Worm (Caenorhabditis elegans) whole organism, young adult: ENCODE measurements around the gene pap-3.

Experiments used
- B0035.1 ChIP-seq: sonication (generic microtip); optimal IDR thresholded peaks from 2 replicates; lab custom pipeline; 2016; ENCODE audit warnings: missing genetic modification characterization, mild to moderate bottlenecking, missing compliant biosample characterization, missing genotype, missing genetic modification reagents
- C06A6.2 ChIP-seq: fragments of 200-800 bp; sonication (Bioruptor generic); conservative IDR thresholded peaks from 2 replicates; pipeline ENCODE4 v1.3.6; 2022; ENCODE audit warnings: missing genetic modification characterization, missing compliant biosample characterization
- F22D6.2 ChIP-seq: sonication (generic microtip); optimal IDR thresholded peaks from 2 replicates; lab custom pipeline; 2016; ENCODE audit warnings: mild to moderate bottlenecking, missing genetic modification characterization, missing compliant biosample characterization
- K11D2.4 ChIP-seq: fragments of 200-800 bp; sonication (Bioruptor generic); IDR thresholded peaks from 2 replicates; pipeline ENCODE4 v1.3.6; 2022; ENCODE audit warnings: missing genetic modification reagents, missing genetic modification characterization, missing compliant biosample characterization
- Y67H2A.10 ChIP-seq: fragments of 200-800 bp; sonication (Bioruptor generic); conservative IDR thresholded peaks from 2 replicates; pipeline ENCODE4 v1.3.6; 2022; ENCODE audit warnings: missing genetic modification reagents, missing genetic modification characterization, missing compliant biosample characterization
- ama-1 ChIP-seq, 3 experiments: fragments of 150-350 bp in 1 of 3; sonication (generic microtip) in 2 of 3; optimal IDR thresholded peaks; 2 replicates each; lab custom pipeline; 2014 to 2018; ENCODE audit warnings: missing biosample characterization in 2 of 3, missing genetic modification characterization in 2 of 3, missing genetic modification reagents in 2 of 3
- aptf-2 ChIP-seq: fragments of 200-800 bp; sonication (Bioruptor generic); conservative IDR thresholded peaks from 2 replicates; pipeline ENCODE4 v1.3.6; 2022; ENCODE audit warnings: missing genetic modification reagents, missing genetic modification characterization, missing compliant biosample characterization
- atf-7 ChIP-seq: sonication (generic microtip); optimal IDR thresholded peaks from 2 replicates; lab custom pipeline; 2017; ENCODE audit warnings: mild to moderate bottlenecking, missing genetic modification characterization, missing compliant biosample characterization
- ccch-3 ChIP-seq: fragments of 200-800 bp; sonication (Bioruptor generic); optimal IDR thresholded peaks from 2 replicates; lab custom pipeline; 2018; ENCODE audit warnings: mild to moderate bottlenecking, missing genetic modification characterization, missing compliant biosample characterization
- cebp-1 ChIP-seq, 2 experiments: fragments of 200-800 bp in 1 of 2; sonication (Bioruptor generic) in 1 of 2; sonication (generic microtip) in 1 of 2; IDR thresholded peaks in 1 of 2; optimal IDR thresholded peaks in 1 of 2; 2 replicates each; pipeline versions ENCODE4 v1.3.6 to Lab custom; 2017 to 2022; ENCODE audit warnings: missing compliant biosample characterization in 2 of 2, missing genetic modification characterization in 2 of 2, mild to moderate bottlenecking in 1 of 2, missing genetic modification reagents in 1 of 2, moderate library complexity in 1 of 2
- ceh-27 ChIP-seq: fragments of 200-800 bp; sonication (Bioruptor generic); optimal IDR thresholded peaks from 2 replicates; lab custom pipeline; 2018; ENCODE audit warnings: mild to moderate bottlenecking, missing genetic modification characterization, moderate library complexity, missing compliant biosample characterization
- ceh-40 ChIP-seq: fragments of 200-800 bp; sonication (Bioruptor generic); IDR thresholded peaks from 2 replicates; pipeline ENCODE4 v1.3.6; 2022; ENCODE audit warnings: missing genetic modification characterization, missing compliant biosample characterization
- ceh-91 ChIP-seq: fragments of 200-800 bp; sonication (Bioruptor generic); IDR thresholded peaks from 2 replicates; pipeline ENCODE4 v1.3.6; 2022; ENCODE audit warnings: missing genetic modification reagents, missing genetic modification characterization, missing compliant biosample characterization
- die-1 ChIP-seq: sonication (generic microtip); optimal IDR thresholded peaks from 2 replicates; lab custom pipeline; 2016; ENCODE audit warnings: missing genotype, mild to moderate bottlenecking, missing genetic modification characterization, missing compliant biosample characterization
- efl-1 ChIP-seq: fragments of 150-350 bp; optimal IDR thresholded peaks from 2 replicates; lab custom pipeline; 2014; ENCODE audit warnings: missing biosample characterization, missing genetic modification reagents, missing genetic modification characterization
- egl-18 ChIP-seq: fragments of 200-800 bp; sonication (Bioruptor generic); IDR thresholded peaks from 2 replicates; pipeline ENCODE4 v1.3.6; 2022; ENCODE audit warnings: missing genetic modification reagents, missing genetic modification characterization, missing compliant biosample characterization
- egrh-3 ChIP-seq: fragments of 200-800 bp; sonication (Bioruptor generic); IDR thresholded peaks from 2 replicates; pipeline ENCODE4 v1.3.6; 2022; ENCODE audit warnings: missing genetic modification reagents, missing genetic modification characterization, missing compliant biosample characterization
- ekl-4 ChIP-seq: fragments of 200-800 bp; sonication (Bioruptor generic); IDR thresholded peaks from 2 replicates; pipeline ENCODE4 v1.3.6; 2022; ENCODE audit warnings: missing genetic modification reagents, missing genetic modification characterization, missing compliant biosample characterization
- him-1 ChIP-seq: sonication (generic microtip); optimal IDR thresholded peaks from 2 replicates; lab custom pipeline; 2016; ENCODE audit warnings: missing genotype, missing genetic modification reagents, missing genetic modification characterization, missing compliant biosample characterization
- hmg-1.2 ChIP-seq: fragments of 200-800 bp; sonication (Bioruptor generic); IDR thresholded peaks from 2 replicates; pipeline ENCODE4 v1.3.6; 2022; ENCODE audit warnings: missing genetic modification reagents, missing genetic modification characterization, missing compliant biosample characterization
- hsf-1 ChIP-seq: fragments of 200-800 bp; sonication (Bioruptor generic); IDR thresholded peaks from 2 replicates; pipeline ENCODE4 v1.3.6; 2022; ENCODE audit warnings: missing genetic modification reagents, missing genetic modification characterization, missing compliant biosample characterization
- lin-26 ChIP-seq: fragments of 200-800 bp; sonication (Bioruptor generic); IDR thresholded peaks from 2 replicates; pipeline ENCODE4 v1.3.6; 2022; ENCODE audit warnings: missing genetic modification reagents, missing genetic modification characterization, missing compliant biosample characterization
- lin-40 ChIP-seq: sonication (generic microtip); optimal IDR thresholded peaks from 2 replicates; lab custom pipeline; 2016; ENCODE audit warnings: missing genetic modification characterization, mild to moderate bottlenecking, missing compliant biosample characterization, missing genotype, missing genetic modification reagents
- lin-54 ChIP-seq: fragments of 200-800 bp; sonication (Bioruptor generic); optimal IDR thresholded peaks from 2 replicates; lab custom pipeline; 2018; ENCODE audit warnings: mild to moderate bottlenecking, missing genetic modification characterization, missing compliant biosample characterization
- lsl-1 ChIP-seq: fragments of 200-800 bp; sonication (Bioruptor generic); optimal IDR thresholded peaks from 2 replicates; lab custom pipeline; 2018; ENCODE audit warnings: mild to moderate bottlenecking, missing genetic modification characterization, moderate library complexity, missing compliant biosample characterization
- nfyb-1 ChIP-seq: fragments of 200-800 bp; sonication (Bioruptor generic); IDR thresholded peaks from 2 replicates; pipeline ENCODE4 v1.3.6; 2022; ENCODE audit warnings: missing genetic modification reagents, missing genetic modification characterization, missing compliant biosample characterization
- nhr-120 ChIP-seq: fragments of 200-800 bp; sonication (Bioruptor generic); IDR thresholded peaks from 2 replicates; pipeline ENCODE4 v1.3.6; 2022; ENCODE audit warnings: missing genetic modification characterization, missing compliant biosample characterization
- nhr-27 ChIP-seq: fragments of 200-800 bp; sonication (Bioruptor generic); optimal IDR thresholded peaks from 2 replicates; lab custom pipeline; 2018; ENCODE audit warnings: mild to moderate bottlenecking, missing genetic modification characterization, moderate library complexity, missing compliant biosample characterization
- nhr-80 ChIP-seq: sonication (generic microtip); optimal IDR thresholded peaks from 2 replicates; lab custom pipeline; 2016; ENCODE audit warnings: missing genetic modification characterization, missing compliant biosample characterization
- nhr-90 ChIP-seq: sonication (generic microtip); optimal IDR thresholded peaks from 2 replicates; lab custom pipeline; 2016; ENCODE audit warnings: missing genotype, mild to moderate bottlenecking, missing genetic modification characterization, missing compliant biosample characterization
- pha-4 ChIP-seq: fragments of 150-350 bp; sonication (generic microtip); optimal IDR thresholded peaks from 2 replicates; lab custom pipeline; 2014; ENCODE audit warnings: missing biosample characterization, missing genetic modification reagents, missing genetic modification characterization
- repo-1 ChIP-seq: sonication (generic microtip); optimal IDR thresholded peaks from 2 replicates; lab custom pipeline; 2017; ENCODE audit warnings: mild to moderate bottlenecking, missing genetic modification characterization, missing compliant biosample characterization
- sdz-38 ChIP-seq: sonication (generic microtip); optimal IDR thresholded peaks from 2 replicates; lab custom pipeline; 2016; ENCODE audit warnings: missing genotype, missing genetic modification characterization, missing compliant biosample characterization
- snpc-4 ChIP-seq, 5 experiments: fragments of 150-350 bp in 1 of 5; sonication (generic microtip) in 4 of 5; optimal IDR thresholded peaks; 2 replicates each; lab custom pipeline; 2014 to 2018; ENCODE audit warnings: missing genetic modification characterization in 5 of 5, missing biosample characterization in 3 of 5, antibody characterized with exemption in 2 of 5, mild to moderate bottlenecking in 2 of 5, missing compliant biosample characterization in 2 of 5, missing genotype in 2 of 5, moderate library complexity in 2 of 5, missing genetic modification reagents in 1 of 5
- somi-1 ChIP-seq: fragments of 200-800 bp; sonication (Bioruptor generic); optimal IDR thresholded peaks from 2 replicates; lab custom pipeline; 2018; ENCODE audit warnings: mild to moderate bottlenecking, missing genetic modification characterization, missing compliant biosample characterization
- tbx-9 ChIP-seq: sonication (generic microtip); optimal IDR thresholded peaks from 2 replicates; lab custom pipeline; 2016; ENCODE audit warnings: borderline replicate concordance, missing genetic modification characterization, inconsistent platforms, missing compliant biosample characterization
- ztf-25 ChIP-seq: fragments of 200-800 bp; sonication (Bioruptor generic); IDR thresholded peaks from 2 replicates; pipeline ENCODE4 v1.3.6; 2022; ENCODE audit warnings: missing genetic modification reagents, missing genetic modification characterization, missing compliant biosample characterization
- ztf-26 ChIP-seq: sonication (generic microtip); optimal IDR thresholded peaks from 2 replicates; lab custom pipeline; 2017; ENCODE audit warnings: missing genetic modification characterization, missing compliant biosample characterization
- ztf-28 ChIP-seq: fragments of 200-800 bp; sonication (Bioruptor generic); IDR thresholded peaks from 2 replicates; pipeline ENCODE4 v1.3.6; 2022; ENCODE audit warnings: missing genetic modification reagents, missing genetic modification characterization, missing compliant biosample characterization

Gene pap-3

DNA sequence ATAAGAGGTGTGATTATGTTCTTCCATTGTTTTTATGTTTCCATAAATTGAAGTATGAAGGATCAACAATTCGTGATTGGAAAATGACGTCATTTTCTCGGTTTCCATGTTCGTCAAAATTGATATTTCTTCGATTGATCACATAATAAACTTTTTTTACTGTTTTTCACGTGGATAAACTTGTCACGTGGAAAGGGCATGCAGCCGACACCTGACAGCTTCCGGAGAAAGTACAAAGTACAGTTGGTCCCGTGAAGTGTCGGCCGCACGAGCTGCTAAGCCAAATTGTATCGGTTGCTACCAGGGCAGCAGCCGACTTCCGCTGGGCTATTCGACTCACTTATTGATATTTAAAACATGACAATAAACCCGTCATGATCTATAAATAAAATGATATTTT, 25.3 kb upstream of the pap-3 start:
- TF ChIP-seq pha-4 (tag; lab: Kevin White, UChicago) (no peak), efl-1 (GFP tag; lab: Kevin White, UChicago) (no peak), ccch-3 (GFP tag; lab: Kevin White, UChicago) (no peak), him-1 (tag; lab: Kevin White, UChicago) (no peak), ceh-91 (no peak), somi-1 (peak; percentile 18), ztf-26 (tag; lab: Kevin White, UChicago) (peak; percentile 61), nhr-27 (tag; lab: Kevin White, UChicago) (no peak), sdz-38 (tag; lab: Kevin White, UChicago) (no peak), snpc-4 (GFP tag; optimal IDR thresholded peaks at IDR 0.05; lab: Kevin White, UChicago) (no peak), snpc-4 (tag; optimal IDR thresholded peaks at IDR 0.05; lab: Kevin White, UChicago) (peak; percentile 23 to 87 (median 78)), aptf-2 (no peak), lin-26 (GFP tag; lab: Robert Waterston, UW) (0 out of 2 replicates have a peak, but pooled peaks have one; percentile 38), atf-7 (tag; lab: Kevin White, UChicago) (peak; percentile 50)

DNA sequence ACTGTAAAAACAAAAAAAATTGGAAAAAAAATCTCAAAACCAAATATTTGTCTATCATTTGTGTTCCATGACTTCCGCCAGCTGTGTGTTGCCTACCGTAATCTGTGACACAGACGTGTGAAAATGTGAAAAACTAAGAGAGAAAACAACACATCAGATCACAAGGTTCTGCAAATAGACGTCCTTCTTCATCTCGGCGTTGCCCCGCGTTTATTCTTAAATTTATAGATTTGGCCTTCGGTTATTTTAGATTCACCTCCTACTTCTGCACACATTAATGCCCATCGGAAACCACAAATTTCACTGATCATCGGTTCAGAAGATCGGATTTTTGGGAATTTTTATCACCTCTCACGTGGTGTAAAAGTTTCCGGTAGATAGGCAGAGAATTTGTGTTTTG, 22.7 kb upstream of the pap-3 start:
- TF ChIP-seq snpc-4 (GFP tag; optimal IDR thresholded peaks at IDR 0.05; lab: Kevin White, UChicago) (no peak), snpc-4 (tag; optimal IDR thresholded peaks at IDR 0.05; lab: Kevin White, UChicago) (no peak)

DNA sequence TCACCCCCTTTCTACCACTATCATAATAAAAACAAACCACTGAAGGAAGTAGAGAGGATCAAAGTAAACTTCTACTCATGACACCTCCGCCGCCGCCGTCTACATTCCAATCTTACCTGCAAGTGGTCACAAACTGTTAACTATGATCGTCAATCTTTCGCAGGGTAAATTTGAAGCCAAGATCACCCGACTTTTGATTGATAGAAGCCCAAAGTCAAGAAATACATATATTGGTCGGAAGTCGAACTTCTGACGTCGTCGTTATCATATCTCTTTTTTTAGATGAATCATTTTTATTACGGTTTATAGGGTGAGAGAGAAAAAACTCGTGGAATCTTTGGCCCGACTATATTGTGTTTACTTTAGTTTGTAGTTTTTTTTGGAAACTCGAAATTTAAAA, 22.0 kb upstream of the pap-3 start:
- TF ChIP-seq ztf-26 (tag; lab: Kevin White, UChicago) (peak; percentile 43), Y67H2A.10 (GFP tag; lab: Robert Waterston, UW) (no peak), lin-54 (GFP tag; lab: Kevin White, UChicago) (no peak), hsf-1 (GFP tag; lab: Robert Waterston, UW) (no peak), sdz-38 (tag; lab: Kevin White, UChicago) (no peak), lin-40 (peak; percentile 36), him-1 (tag; lab: Kevin White, UChicago) (no peak), egl-18 (no peak), hmg-1.2 (no peak), nhr-90 (tag; lab: Kevin White, UChicago) (no peak), nhr-120 (GFP tag; lab: Robert Waterston, UW) (no peak), lsl-1 (GFP tag; lab: Kevin White, UChicago) (no peak), die-1 (peak; percentile 13), C06A6.2 (GFP tag; lab: Robert Waterston, UW) (0 out of 2 replicates have a peak, but pooled peaks have one; percentile 13), K11D2.4 (0 out of 2 replicates have a peak, but pooled peaks have one; percentile 49), pha-4 (tag; lab: Kevin White, UChicago) (no peak), egrh-3 (GFP tag; lab: Robert Waterston, UW) (no peak), nfyb-1 (GFP tag; lab: Robert Waterston, UW) (no peak), somi-1 (peak; percentile 64)

DNA sequence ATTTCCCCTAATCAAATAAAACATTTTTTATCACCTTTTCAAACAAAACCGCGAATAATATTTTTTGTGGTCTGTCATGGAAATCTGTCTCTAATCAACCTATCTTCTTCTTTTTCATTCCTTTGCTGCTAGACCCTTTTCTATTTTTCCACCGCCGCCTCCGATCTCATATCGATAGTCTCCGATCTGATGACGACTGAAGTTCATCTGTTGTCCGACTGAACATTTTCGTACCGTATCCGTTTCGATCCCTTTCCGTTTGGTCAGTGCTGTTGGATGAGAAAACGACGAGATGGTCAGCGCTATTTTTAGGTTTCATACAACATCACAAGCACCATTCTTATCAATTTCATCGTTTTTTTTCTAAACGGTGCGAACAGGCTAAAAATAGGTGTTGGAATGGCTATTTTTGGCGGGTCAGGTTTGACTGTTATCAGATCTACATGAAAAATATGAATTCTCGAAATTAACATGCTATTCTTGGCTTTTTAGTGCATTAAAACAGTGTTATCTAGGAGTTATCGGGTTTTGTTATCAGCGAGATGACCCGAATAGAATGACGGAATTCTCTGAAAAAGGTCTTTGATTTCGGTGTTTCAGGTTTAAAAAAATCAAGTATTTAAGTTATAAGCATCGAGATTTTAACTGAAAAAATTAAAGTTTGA, 20.3 kb upstream of the pap-3 start:
- TF ChIP-seq tbx-9 (tag; lab: Kevin White, UChicago), result no peak
- TF ChIP-seq nhr-80 (tag; lab: Kevin White, UChicago), result peak; percentile 19
- TF ChIP-seq ceh-27 (GFP tag; lab: Kevin White, UChicago), result no peak
- TF ChIP-seq snpc-4 (GFP tag; optimal IDR thresholded peaks at IDR 0.05; lab: Kevin White, UChicago), result no peak
- no peak for TF ChIP-seq snpc-4 (tag; optimal IDR thresholded peaks at IDR 0.05; lab: Kevin White, UChicago)
- TF ChIP-seq K11D2.4, result 0 out of 2 replicates have a peak, but pooled peaks have one; percentile 25
- TF ChIP-seq F22D6.2, result peak; percentile 11
- TF ChIP-seq repo-1, result no peak
- no peak for TF ChIP-seq ekl-4 (GFP tag; lab: Robert Waterston, UW)
- TF ChIP-seq cebp-1 (GFP tag; IDR thresholded peaks at IDR 0.05; lab: Robert Waterston, UW), result no peak
- TF ChIP-seq cebp-1 (tag; optimal IDR thresholded peaks at IDR 0.05; lab: Kevin White, UChicago), result no peak
- TF ChIP-seq ama-1 (optimal IDR thresholded peaks at IDR 0.05; lab: Kevin White, UChicago), result no peak
- TF ChIP-seq ama-1 (GFP tag; optimal IDR thresholded peaks at IDR 0.05; lab: Kevin White, UChicago), result no peak
- no peak for TF ChIP-seq ztf-28 (GFP tag; lab: Robert Waterston, UW)
- no peak for TF ChIP-seq ztf-25
- 0 out of 2 replicates have a peak, but pooled peaks have one; percentile 21 for TF ChIP-seq lin-26 (GFP tag; lab: Robert Waterston, UW)
- TF ChIP-seq B0035.1 (tag; lab: Kevin White, UChicago), result no peak
- TF ChIP-seq pha-4 (tag; lab: Kevin White, UChicago), result no peak
- TF ChIP-seq ceh-40, result no peak
- no peak for TF ChIP-seq ccch-3 (GFP tag; lab: Kevin White, UChicago)
- TF ChIP-seq somi-1, result peak; percentile 66
- peak; percentile 66 for TF ChIP-seq ztf-26 (tag; lab: Kevin White, UChicago)
- TF ChIP-seq lin-40, result peak; percentile 61
